Fruit fly (Drosophila melanogaster) whole organism, embryonic: ENCODE data around the gene CG32036.

Experiments
- BtbVII ChIP-seq: fragments of 200-800 bp; sonication (Bioruptor generic); optimal IDR thresholded peaks from 3 replicates; lab custom pipeline; 2017; ENCODE audit warnings: missing biosample characterization, mild to moderate bottlenecking, missing genetic modification characterization
- CG14965 ChIP-seq: fragments of 200-800 bp; sonication (Bioruptor generic); optimal IDR thresholded peaks from 2 replicates; lab custom pipeline; 2016; ENCODE audit warnings: missing biosample characterization, missing genetic modification characterization, borderline replicate concordance
- CG16779 ChIP-seq: fragments of 200-800 bp; sonication (Bioruptor generic); IDR thresholded peaks from 2 replicates; pipeline ENCODE4 v1.3.6; 2022; ENCODE audit warnings: missing biosample characterization, missing genetic modification characterization
- CG17385 ChIP-seq: fragments of 200-800 bp; sonication (Bioruptor generic); optimal IDR thresholded peaks from 3 replicates; lab custom pipeline; 2018; ENCODE audit warnings: missing biosample characterization, mild to moderate bottlenecking, missing genetic modification characterization
- CG34422 ChIP-seq: fragments of 200-800 bp; sonication (Bioruptor generic); IDR thresholded peaks from 3 replicates; pipeline ENCODE4 v1.3.6; 2022; ENCODE audit warnings: missing biosample characterization, missing genetic modification characterization
- CG6683 ChIP-seq: fragments of 200-800 bp; sonication (Bioruptor generic); optimal IDR thresholded peaks from 2 replicates; lab custom pipeline; 2017; ENCODE audit warnings: missing biosample characterization, mild to moderate bottlenecking, missing genetic modification characterization, missing genetic modification reagents
- HLH3B ChIP-seq: fragments of 200-800 bp; sonication (Bioruptor generic); IDR thresholded peaks from 2 replicates; pipeline ENCODE4 v1.3.6; 2022; ENCODE audit warnings: missing biosample characterization, missing genetic modification characterization
- amos ChIP-seq: fragments of 200-800 bp; sonication (Bioruptor generic); IDR thresholded peaks from 2 replicates; pipeline ENCODE4 v1.3.6; 2022; ENCODE audit warnings: missing biosample characterization, missing genetic modification characterization; ENCODE audit not compliant: partially characterized antibody
- chm ChIP-seq: fragments of 200-800 bp; sonication (Bioruptor generic); IDR thresholded peaks from 2 replicates; pipeline ENCODE4 v1.3.6; 2022; ENCODE audit warnings: missing biosample characterization, missing genetic modification characterization
- crc ChIP-seq: fragments of 200-800 bp; sonication (Bioruptor generic); optimal IDR thresholded peaks from 2 replicates; lab custom pipeline; 2016; ENCODE audit warnings: missing biosample characterization, missing genetic modification characterization
- lov ChIP-seq, 2 experiments: fragments of 200-800 bp in 1 of 2; fragments of >200 bp in 1 of 2; sonication (Bioruptor generic) in 1 of 2; IDR thresholded peaks in 1 of 2; optimal IDR thresholded peaks in 1 of 2; 2 replicates in 1 of 2; 3 replicates in 1 of 2; pipeline versions ENCODE4 v1.3.6 to Lab custom; 2017 to 2022; ENCODE audit warnings: missing biosample characterization in 1 of 2, missing genetic modification characterization in 1 of 2
- psq ChIP-seq: fragments of 200-800 bp; sonication (Bioruptor generic); optimal IDR thresholded peaks from 2 replicates; lab custom pipeline; 2017; ENCODE audit warnings: missing biosample characterization, missing genetic modification characterization
- row ChIP-seq: fragments of 200-800 bp; sonication (Bioruptor generic); IDR thresholded peaks from 3 replicates; pipeline ENCODE4 v1.3.6; 2022; ENCODE audit warnings: missing biosample characterization, missing genetic modification characterization

DNA sequence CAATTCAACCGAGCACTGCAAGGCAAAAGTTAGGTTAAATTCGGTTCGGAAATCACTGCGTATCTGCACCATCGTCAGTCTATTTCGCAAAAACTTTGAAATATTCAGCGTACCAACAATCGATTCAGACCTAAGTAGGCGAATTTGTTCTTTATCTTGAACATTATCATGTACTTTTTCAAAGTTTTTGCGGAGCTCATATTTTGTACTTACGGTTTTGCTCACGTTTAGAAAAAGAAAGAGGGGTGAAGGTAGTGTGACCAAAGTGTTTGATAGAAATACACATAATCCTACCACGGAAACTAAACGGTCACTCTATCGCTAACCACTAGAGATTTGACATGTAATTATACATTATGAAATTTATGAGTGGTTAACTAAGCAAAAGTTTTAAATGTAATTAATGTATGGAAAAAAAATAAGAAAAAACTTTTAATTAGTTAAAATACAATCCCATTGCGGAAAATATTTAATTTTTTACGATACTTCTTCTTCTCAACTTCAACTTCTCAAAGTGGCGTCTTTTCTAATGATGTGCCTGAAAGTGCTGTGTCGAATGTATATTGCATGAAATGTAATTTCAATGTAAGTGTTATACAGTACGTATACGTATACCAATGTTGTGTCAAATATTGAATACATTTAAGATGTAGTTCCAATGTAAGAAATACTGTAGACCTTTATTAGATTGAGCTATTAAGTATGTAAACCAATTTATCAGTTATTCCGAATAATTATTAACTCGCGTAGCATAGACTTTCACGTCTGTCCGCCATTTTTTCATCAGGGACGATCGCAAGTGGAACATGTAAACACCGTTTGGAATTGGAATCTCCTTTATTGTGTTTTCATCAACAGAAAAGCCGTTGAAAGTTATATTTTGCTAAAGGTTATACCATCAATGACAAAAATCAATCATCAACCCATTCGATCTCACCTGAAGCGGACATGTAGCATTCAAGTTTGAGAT lies 22.5 kb upstream of the CG32036 start, which contains the start of gene RpS9:
- no peak for TF ChIP-seq psq (GFP tag; lab: Kevin White, UChicago)
- no peak for TF ChIP-seq CG14965 (GFP tag; lab: Kevin White, UChicago)
- no peak for TF ChIP-seq row (GFP tag; lab: Robert Waterston, UW)
- no peak for TF ChIP-seq CG16779 (GFP tag; lab: Robert Waterston, UW)
- peak; percentile 36 for TF ChIP-seq CG17385 (GFP tag; lab: Kevin White, UChicago)
- no peak for TF ChIP-seq CG6683 (GFP tag; lab: Kevin White, UChicago)
- TF ChIP-seq amos = peak; percentile 60
- TF ChIP-seq CG34422 (GFP tag; lab: Robert Waterston, UW) = peak; percentile 48; the same call in 1 of the 3 replicates
- TF ChIP-seq BtbVII (GFP tag; lab: Kevin White, UChicago) = peak; percentile 43
- no peak for TF ChIP-seq lov (optimal IDR thresholded peaks at IDR 0.05; lab: Kevin White, UChicago)
- no peak for TF ChIP-seq lov (GFP tag; IDR thresholded peaks at IDR 0.05; lab: Robert Waterston, UW)
- TF ChIP-seq crc (GFP tag; lab: Kevin White, UChicago) = no peak
- TF ChIP-seq chm (GFP tag; lab: Robert Waterston, UW) = no peak
- no peak for TF ChIP-seq HLH3B (GFP tag; lab: Robert Waterston, UW)
